Fruit fly (Drosophila melanogaster): ENCODE data around the gene CG15021.

Gene CG15021

DNA sequence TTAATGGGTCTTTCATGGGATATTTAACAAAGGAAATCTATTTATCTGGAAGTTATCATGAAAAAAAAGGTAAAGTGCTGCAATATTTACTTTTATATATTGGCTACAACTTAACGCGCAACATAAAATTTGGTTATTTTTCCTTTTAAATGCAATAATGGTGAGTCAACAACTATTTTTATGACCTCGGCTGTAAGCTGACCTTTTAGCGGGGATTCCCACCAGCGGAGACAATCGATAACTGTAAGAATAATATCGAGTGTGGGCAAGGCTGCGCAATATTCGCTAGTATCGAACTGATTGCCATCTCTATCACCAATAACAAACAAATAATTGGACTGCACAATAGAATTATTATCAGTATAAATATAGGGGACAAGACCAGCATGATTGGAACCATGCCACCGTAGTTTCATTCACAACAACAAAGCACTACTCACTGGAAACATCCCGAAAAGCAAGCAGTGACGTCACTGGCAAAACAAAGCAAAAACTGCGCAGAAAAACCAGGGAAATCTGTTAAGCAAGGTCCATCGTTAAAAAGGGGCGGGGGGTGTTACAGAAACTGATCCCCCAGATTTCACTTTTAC, 33.2 kb upstream of the CG15021 start, which contains the start of gene Syx17 (continued):
- TF ChIP-seq salm (tag; optimal IDR thresholded peaks at IDR 0.05) = no peak
- peak; percentile 2 for TF ChIP-seq HHEX (GFP tag; optimal IDR thresholded peaks at IDR 0.05)
- no peak for TF ChIP-seq z (GFP tag; IDR thresholded peaks at IDR 0.05)
- peak; percentile 56 for TF ChIP-seq CG30020 (tag; optimal IDR thresholded peaks at IDR 0.05)
- TF ChIP-seq C15 (GFP tag; IDR thresholded peaks at IDR 0.05) = no peak
- no peak for TF ChIP-seq CG10959 (GFP tag; IDR thresholded peaks at IDR 0.05)
- TF ChIP-seq wek (GFP tag; optimal IDR thresholded peaks at IDR 0.05) = no peak
- no peak for TF ChIP-seq CG17612 (GFP tag; IDR thresholded peaks at IDR 0.05)
- peak; percentile 59 for TF ChIP-seq zfh2 (GFP tag; optimal IDR thresholded peaks at IDR 0.05)
- no peak for TF ChIP-seq ac (GFP tag; optimal IDR thresholded peaks at IDR 0.05)
- TF ChIP-seq gsb-n (tag; optimal IDR thresholded peaks at IDR 0.05) = peak; percentile 26
- TF ChIP-seq CG8944 (GFP tag; optimal IDR thresholded peaks at IDR 0.05) = peak; percentile 38
- TF ChIP-seq nau (GFP tag; optimal IDR thresholded peaks at IDR 0.05) = no peak
- no peak for TF ChIP-seq CG7745 (tag; optimal IDR thresholded peaks at IDR 0.05)
- peak; percentile 76 for TF ChIP-seq Doc3 (GFP tag; IDR thresholded peaks at IDR 0.05; ENCODE audit: partially characterized antibody)
- TF ChIP-seq jing (GFP tag; optimal IDR thresholded peaks at IDR 0.05) = no peak
- peak; percentile 30 for TF ChIP-seq CG1529 (GFP tag; optimal IDR thresholded peaks at IDR 0.05)
- peak; percentile 62 for TF ChIP-seq CG10209 (GFP tag; optimal IDR thresholded peaks at IDR 0.05)
- peak; percentile 59 for TF ChIP-seq Side (GFP tag; optimal IDR thresholded peaks at IDR 0.05)
- TF ChIP-seq CG6854 (GFP tag; optimal IDR thresholded peaks at IDR 0.05) = no peak
- TF ChIP-seq ems (GFP tag; optimal IDR thresholded peaks at IDR 0.05) = peak; percentile 63
- TF ChIP-seq ham (GFP tag; IDR thresholded peaks at IDR 0.05) = no peak
- no peak for TF ChIP-seq br (optimal IDR thresholded peaks at IDR 0.05)
- no peak for TF ChIP-seq fd102C (GFP tag; optimal IDR thresholded peaks at IDR 0.05)
- no peak for TF ChIP-seq Tbp (GFP tag; optimal IDR thresholded peaks at IDR 0.05)
- TF ChIP-seq CG17328 (GFP tag; IDR thresholded peaks at IDR 0.05) = 0 out of 2 replicates have a peak, but pooled peaks have one; percentile 42
- TF ChIP-seq Bteb2 (GFP tag; optimal IDR thresholded peaks at IDR 0.05) = peak; percentile 33
- peak; percentile 22 for TF ChIP-seq Spps (tag; optimal IDR thresholded peaks at IDR 0.05)
- peak; percentile 70 for TF ChIP-seq CG32532 (GFP tag; IDR thresholded peaks at IDR 0.05)
- TF ChIP-seq Atf3 (GFP tag; optimal IDR thresholded peaks at IDR 0.05) = peak; percentile 47
- peak; percentile 60; the same call in 1 of the 2 replicates for TF ChIP-seq CG16779 (GFP tag; IDR thresholded peaks at IDR 0.05)
- TF ChIP-seq usp (GFP tag; optimal IDR thresholded peaks at IDR 0.05) = no peak
- peak; percentile 67 for TF ChIP-seq CG2712 (tag; optimal IDR thresholded peaks at IDR 0.05)
- peak; percentile 72; the same call in 1 of the 2 replicates for TF ChIP-seq CG2129 (GFP tag; IDR thresholded peaks at IDR 0.05; ENCODE audit: partially characterized antibody)
- TF ChIP-seq E2f2 (GFP tag; IDR thresholded peaks at IDR 0.05) = peak; percentile 55
- peak; percentile 55 for TF ChIP-seq tx (GFP tag; optimal IDR thresholded peaks at IDR 0.05)
- TF ChIP-seq grn (GFP tag; optimal IDR thresholded peaks at IDR 0.05) = peak; percentile 53
- peak; percentile 62 for TF ChIP-seq CG4854 (GFP tag; optimal IDR thresholded peaks at IDR 0.05)
- TF ChIP-seq CG15269 (tag; optimal IDR thresholded peaks at IDR 0.05) = peak; percentile 62
- TF ChIP-seq CG8924 (tag; optimal IDR thresholded peaks at IDR 0.05) = peak; percentile 81
- TF ChIP-seq kah (GFP tag; optimal IDR thresholded peaks at IDR 0.05) = no peak
- peak; percentile 51 for TF ChIP-seq exex (tag; optimal IDR thresholded peaks at IDR 0.05)
- peak; percentile 52 for TF ChIP-seq Camta (GFP tag; optimal IDR thresholded peaks at IDR 0.05)
- peak; percentile 46 for TF ChIP-seq Oli (tag; optimal IDR thresholded peaks at IDR 0.05)
- TF ChIP-seq Xrp1 (GFP tag; IDR thresholded peaks at IDR 0.05) = peak; percentile 31; the same call in 1 of the 2 replicates
- no peak for TF ChIP-seq Optix (GFP tag; IDR thresholded peaks at IDR 0.05)
- peak; percentile 29 for TF ChIP-seq sd (tag; optimal IDR thresholded peaks at IDR 0.05)
- no peak for TF ChIP-seq CG31388 (GFP tag; optimal IDR thresholded peaks at IDR 0.05)
- no peak for TF ChIP-seq Hmx (GFP tag; optimal IDR thresholded peaks at IDR 0.05)
- peak; percentile 69 for TF ChIP-seq CG13894 (tag; optimal IDR thresholded peaks at IDR 0.05)
- no peak for TF ChIP-seq Lim3 (GFP tag; IDR thresholded peaks at IDR 0.05)
